Fruit fly (Drosophila melanogaster) whole organism, larva: ENCODE results near the gene CG13312.
A peak's percentile ranks its signal among the peaks of the same experiment; 100 is the strongest.

Experiments used
- noc ChIP-seq: fragments of 200-800 bp; sonication (Bioruptor generic); optimal IDR thresholded peaks from 3 replicates; lab custom pipeline; 2019; ENCODE audit warnings: missing biosample characterization, mild to moderate bottlenecking, missing genetic modification characterization, moderate library complexity

CG13312 gene

dm6 chr3L:8830954-8831353 lies 23.9 kb upstream of the CG13312 start:
- no peak for TF ChIP-seq noc (tag; lab: Kevin White, UChicago)

- no peak for TF ChIP-seq noc (tag; lab: Kevin White, UChicago)
Observed at dm6 chr3L:8830017-8830702, 23.1 kb upstream of the CG13312 start.

- no peak for TF ChIP-seq noc (tag; lab: Kevin White, UChicago)
Observed at dm6 chr3L:8829572-8829971, 22.6 kb upstream of the CG13312 start.

dm6 chr3L:8827868-8828159 lies 20.8 kb upstream of the CG13312 start:
- TF ChIP-seq noc (tag; lab: Kevin White, UChicago): no peak

- TF ChIP-seq noc (tag; lab: Kevin White, UChicago): peak; percentile 30
Observed at dm6 chr3L:8827133-8827867, 20.3 kb upstream of the CG13312 start, which contains the start of gene dally. Gene dally, plus strand, starts transcription at chr3L:8827505.

- no peak for TF ChIP-seq noc (tag; lab: Kevin White, UChicago)
Observed at dm6 chr3L:8826038-8826437, 19.0 kb upstream of the CG13312 start.

- no peak for TF ChIP-seq noc (tag; lab: Kevin White, UChicago)
Observed at dm6 chr3L:8825560-8825959, 18.5 kb upstream of the CG13312 start.

- TF ChIP-seq noc (tag; lab: Kevin White, UChicago): no peak
Observed at dm6 chr3L:8825030-8825407, 18.0 kb upstream of the CG13312 start.

dm6 chr3L:8824403-8825029 lies 17.5 kb upstream of the CG13312 start:
- TF ChIP-seq noc (tag; lab: Kevin White, UChicago): no peak

dm6 chr3L:8823730-8824374 lies 16.8 kb upstream of the CG13312 start:
- TF ChIP-seq noc (tag; lab: Kevin White, UChicago): no peak

- no peak for TF ChIP-seq noc (tag; lab: Kevin White, UChicago)
Observed at dm6 chr3L:8822881-8823435, 15.9 kb upstream of the CG13312 start.

- TF ChIP-seq noc (tag; lab: Kevin White, UChicago): no peak
Observed at dm6 chr3L:8821708-8822660, 15.0 kb upstream of the CG13312 start.

- TF ChIP-seq noc (tag; lab: Kevin White, UChicago): no peak
Observed at dm6 chr3L:8819441-8819840, 12.4 kb upstream of the CG13312 start.

dm6 chr3L:8813484-8813883 lies 6.5 kb upstream of the CG13312 start:
- TF ChIP-seq noc (tag; lab: Kevin White, UChicago): no peak

dm6 chr3L:8810095-8810494 lies 3.1 kb upstream of the CG13312 start, which contains the start of gene CG13309:
Gene CG13309, plus strand, starts transcription at chr3L:8810395.
- TF ChIP-seq noc (tag; lab: Kevin White, UChicago): no peak
